Fruit fly (Drosophila melanogaster): Measurements from ENCODE around the gene CG12594.

dm6 chr3R:11777058-11777457 is 55.5 kb downstream of the CG12594 start:
- TF ChIP-seq rgr (GFP tag; optimal IDR thresholded peaks at IDR 0.05) (no peak), Myc (optimal IDR thresholded peaks at IDR 0.05) (no peak)

Data from whole organism, wandering third instar larva.